Fruit fly (Drosophila melanogaster) whole organism, embryonic: Measurements from ENCODE around the gene Vti1a.

Experiments used
- Asciz ChIP-seq: fragments of 200-800 bp; sonication (Bioruptor generic); optimal IDR thresholded peaks from 2 replicates; lab custom pipeline; 2017; ENCODE audit warnings: missing biosample characterization, mild to moderate bottlenecking, missing genetic modification characterization, missing genetic modification reagents
- Atf3 ChIP-seq: fragments of 200-800 bp; sonication (Bioruptor generic); optimal IDR thresholded peaks from 3 replicates; lab custom pipeline; 2016; ENCODE audit warnings: missing biosample characterization, missing genetic modification characterization
- B-H2 ChIP-seq: fragments of 200-800 bp; sonication (Bioruptor generic); optimal IDR thresholded peaks from 2 replicates; lab custom pipeline; 2018; ENCODE audit warnings: missing biosample characterization, mild to moderate bottlenecking, missing genetic modification characterization
- Blimp-1 ChIP-seq: fragments of 200-800 bp; sonication (Bioruptor generic); optimal IDR thresholded peaks from 3 replicates; lab custom pipeline; 2018; ENCODE audit warnings: missing biosample characterization, missing genetic modification characterization, mild to moderate bottlenecking, moderate library complexity, missing genetic modification reagents
- BtbVII ChIP-seq: fragments of 200-800 bp; sonication (Bioruptor generic); optimal IDR thresholded peaks from 3 replicates; lab custom pipeline; 2017; ENCODE audit warnings: missing biosample characterization, mild to moderate bottlenecking, missing genetic modification characterization
- CG11456 ChIP-seq: fragments of 200-800 bp; sonication (Bioruptor generic); IDR thresholded peaks from 3 replicates; pipeline ENCODE4 v1.3.6; 2022; ENCODE audit warnings: missing biosample characterization, missing genetic modification characterization
- CG11695 ChIP-seq: fragments of 200-800 bp; sonication (Bioruptor generic); IDR thresholded peaks from 3 replicates; pipeline ENCODE4 v1.3.6; 2022; ENCODE audit warnings: missing biosample characterization, missing genetic modification characterization
- CG12391 ChIP-seq: fragments of 200-800 bp; sonication (Bioruptor generic); optimal IDR thresholded peaks from 3 replicates; lab custom pipeline; 2018; ENCODE audit warnings: missing biosample characterization, mild to moderate bottlenecking, missing genetic modification characterization, moderate library complexity
- CG13287 ChIP-seq: fragments of 200-800 bp; sonication (Bioruptor generic); IDR thresholded peaks from 2 replicates; pipeline ENCODE4 v1.3.6; 2022; ENCODE audit warnings: missing biosample characterization, missing genetic modification characterization; ENCODE audit not compliant: partially characterized antibody
- CG15514 ChIP-seq: fragments of 200-800 bp; sonication (Bioruptor generic); optimal IDR thresholded peaks from 3 replicates; lab custom pipeline; 2017; ENCODE audit warnings: missing biosample characterization, missing genetic modification characterization, mild to moderate bottlenecking, moderate library complexity, missing genetic modification reagents
- CG1647 ChIP-seq: fragments of 200-800 bp; sonication (Bioruptor generic); optimal IDR thresholded peaks from 3 replicates; lab custom pipeline; 2016; ENCODE audit warnings: missing biosample characterization, missing genetic modification characterization
- CG16863 ChIP-seq: fragments of 200-800 bp; sonication (Bioruptor generic); optimal IDR thresholded peaks from 3 replicates; lab custom pipeline; 2016; ENCODE audit warnings: missing biosample characterization, missing genetic modification characterization
- CG17829 ChIP-seq: fragments of 200-800 bp; optimal IDR thresholded peaks from 2 replicates; lab custom pipeline; 2019; ENCODE audit warnings: missing biosample characterization, mild to moderate bottlenecking, missing genetic modification characterization, moderate library complexity
- CG18262 ChIP-seq: fragments of 200-800 bp; optimal IDR thresholded peaks from 3 replicates; lab custom pipeline; 2019; ENCODE audit warnings: missing biosample characterization, mild to moderate bottlenecking, missing genetic modification characterization, moderate library complexity
- CG2202 ChIP-seq: fragments of 200-800 bp; sonication (Bioruptor generic); optimal IDR thresholded peaks from 2 replicates; lab custom pipeline; 2018; ENCODE audit warnings: missing biosample characterization, mild to moderate bottlenecking, missing genetic modification characterization
- CG30020 ChIP-seq: fragments of 200-800 bp; optimal IDR thresholded peaks from 2 replicates; lab custom pipeline; 2019; ENCODE audit warnings: missing biosample characterization, mild to moderate bottlenecking, missing genetic modification characterization, moderate library complexity
- CG30431 ChIP-seq: fragments of 200-800 bp; sonication (Bioruptor generic); optimal IDR thresholded peaks from 2 replicates; lab custom pipeline; 2017; ENCODE audit warnings: missing biosample characterization, missing genetic modification characterization
- CG3163 ChIP-seq: fragments of 200-800 bp; sonication (Bioruptor generic); optimal IDR thresholded peaks from 3 replicates; lab custom pipeline; 2016; ENCODE audit warnings: missing biosample characterization, missing genetic modification characterization
- CG32532 ChIP-seq: fragments of 200-800 bp; sonication (Bioruptor generic); IDR thresholded peaks from 2 replicates; pipeline ENCODE4 v1.3.6; 2022; ENCODE audit warnings: missing biosample characterization, missing genetic modification characterization
- CG5245 ChIP-seq: fragments of 200-800 bp; sonication (Bioruptor generic); optimal IDR thresholded peaks from 3 replicates; lab custom pipeline; 2016; ENCODE audit warnings: missing biosample characterization, missing genetic modification characterization
- CG6654 ChIP-seq: fragments of 200-800 bp; sonication (Bioruptor generic); optimal IDR thresholded peaks from 2 replicates; lab custom pipeline; 2017; ENCODE audit warnings: missing biosample characterization, mild to moderate bottlenecking, missing genetic modification characterization
- CG6683 ChIP-seq: fragments of 200-800 bp; sonication (Bioruptor generic); optimal IDR thresholded peaks from 2 replicates; lab custom pipeline; 2017; ENCODE audit warnings: missing biosample characterization, mild to moderate bottlenecking, missing genetic modification characterization, missing genetic modification reagents
- CG7556 ChIP-seq: fragments of 200-800 bp; sonication (Bioruptor generic); optimal IDR thresholded peaks from 2 replicates; lab custom pipeline; 2017; ENCODE audit warnings: missing biosample characterization, mild to moderate bottlenecking, missing genetic modification characterization
- CG8359 ChIP-seq: fragments of 200-800 bp; sonication (Bioruptor generic); optimal IDR thresholded peaks from 2 replicates; lab custom pipeline; 2017; ENCODE audit warnings: missing biosample characterization, mild to moderate bottlenecking, missing genetic modification characterization, borderline replicate concordance
- CG9727 ChIP-seq: fragments of 200-800 bp; sonication (Bioruptor generic); optimal IDR thresholded peaks from 3 replicates; lab custom pipeline; 2017; ENCODE audit warnings: missing biosample characterization, mild to moderate bottlenecking, missing genetic modification characterization
- Chrac-16 ChIP-seq: fragments of 200-800 bp; sonication (Bioruptor generic); optimal IDR thresholded peaks from 3 replicates; lab custom pipeline; 2016; ENCODE audit warnings: missing biosample characterization, missing genetic modification characterization
- Dp ChIP-seq: fragments of 200-800 bp; sonication (Bioruptor generic); optimal IDR thresholded peaks from 2 replicates; lab custom pipeline; 2018; ENCODE audit warnings: missing biosample characterization, mild to moderate bottlenecking, missing genetic modification characterization, moderate library complexity
- Elba2 ChIP-seq: fragments of 200-800 bp; sonication (Bioruptor generic); optimal IDR thresholded peaks from 3 replicates; lab custom pipeline; 2016; ENCODE audit warnings: missing biosample characterization, missing genetic modification characterization
- Fer1 ChIP-seq: fragments of 200-800 bp; sonication (Bioruptor generic); optimal IDR thresholded peaks from 2 replicates; lab custom pipeline; 2017; ENCODE audit warnings: missing biosample characterization, mild to moderate bottlenecking, missing genetic modification characterization
- Hand ChIP-seq: fragments of 200-800 bp; sonication (Bioruptor generic); optimal IDR thresholded peaks from 2 replicates; lab custom pipeline; 2017; ENCODE audit warnings: mild to moderate bottlenecking, missing biosample characterization, missing genetic modification reagents, missing genetic modification characterization
- Hmr ChIP-seq: fragments of 200-800 bp; sonication (Bioruptor generic); optimal IDR thresholded peaks from 3 replicates; lab custom pipeline; 2017; ENCODE audit warnings: mild to moderate bottlenecking, missing biosample characterization, missing genetic modification reagents, missing genetic modification characterization
- PHDP ChIP-seq: fragments of 200-800 bp; sonication (Bioruptor generic); optimal IDR thresholded peaks from 3 replicates; lab custom pipeline; 2018; ENCODE audit warnings: missing biosample characterization, mild to moderate bottlenecking, missing genetic modification characterization, moderate library complexity
- Rfx ChIP-seq: fragments of 200-800 bp; sonication (Bioruptor generic); IDR thresholded peaks from 2 replicates; pipeline ENCODE4 v1.3.6; 2022; ENCODE audit warnings: missing biosample characterization, missing genetic modification characterization
- Trl ChIP-seq, 3 experiments: fragments of >200 bp in 2 of 3; fragments of 200-800 bp in 1 of 3; sonication (Bioruptor generic) in 1 of 3; optimal IDR thresholded peaks; 2 replicates in 1 of 3; 3 replicates in 2 of 3; lab custom pipeline; 2016 to 2017; ENCODE audit warnings: missing biosample characterization in 1 of 3, missing genetic modification characterization in 1 of 3
- ac ChIP-seq: fragments of 200-800 bp; sonication (Bioruptor generic); optimal IDR thresholded peaks from 3 replicates; lab custom pipeline; 2017; ENCODE audit warnings: missing biosample characterization, mild to moderate bottlenecking, missing genetic modification characterization
- bigmax ChIP-seq: fragments of 200-800 bp; sonication (Bioruptor generic); optimal IDR thresholded peaks from 2 replicates; lab custom pipeline; 2018; ENCODE audit warnings: missing biosample characterization, mild to moderate bottlenecking, missing genetic modification characterization
- crc ChIP-seq: fragments of 200-800 bp; sonication (Bioruptor generic); optimal IDR thresholded peaks from 2 replicates; lab custom pipeline; 2016; ENCODE audit warnings: missing biosample characterization, missing genetic modification characterization
- ewg ChIP-seq: fragments of 200-800 bp; sonication (Bioruptor generic); optimal IDR thresholded peaks from 3 replicates; lab custom pipeline; 2017; ENCODE audit warnings: mild to moderate bottlenecking, missing biosample characterization, missing genetic modification reagents, missing genetic modification characterization
- ftz-f1 ChIP-seq: fragments of 200-800 bp; sonication (Bioruptor generic); optimal IDR thresholded peaks from 2 replicates; lab custom pipeline; 2016; ENCODE audit warnings: missing biosample characterization, missing genetic modification characterization
- ken ChIP-seq: fragments of 200-800 bp; sonication (Bioruptor generic); IDR thresholded peaks from 3 replicates; pipeline ENCODE4 v1.3.6; 2022; ENCODE audit warnings: missing biosample characterization, missing genetic modification characterization
- kni ChIP-seq: fragments of 200-800 bp; sonication (Bioruptor generic); optimal IDR thresholded peaks from 3 replicates; lab custom pipeline; 2017; ENCODE audit warnings: mild to moderate bottlenecking, missing biosample characterization, missing genetic modification reagents, missing genetic modification characterization
- nau ChIP-seq: fragments of 200-800 bp; sonication (Bioruptor generic); optimal IDR thresholded peaks from 3 replicates; lab custom pipeline; 2017; ENCODE audit warnings: missing biosample characterization, mild to moderate bottlenecking, missing genetic modification characterization, missing genetic modification reagents
- pzg ChIP-seq: fragments of 200-800 bp; sonication (Bioruptor generic); optimal IDR thresholded peaks from 3 replicates; lab custom pipeline; 2018; ENCODE audit warnings: missing biosample characterization, mild to moderate bottlenecking, missing genetic modification characterization, moderate library complexity
- scrt ChIP-seq: fragments of 200-800 bp; sonication (Bioruptor generic); optimal IDR thresholded peaks from 2 replicates; lab custom pipeline; 2018; ENCODE audit warnings: missing biosample characterization, mild to moderate bottlenecking, missing genetic modification characterization, moderate library complexity
- sd ChIP-seq: fragments of 200-800 bp; sonication (Bioruptor generic); optimal IDR thresholded peaks from 3 replicates; lab custom pipeline; 2018; ENCODE audit warnings: missing biosample characterization, mild to moderate bottlenecking, missing genetic modification characterization, moderate library complexity
- shn ChIP-seq: fragments of 200-800 bp; sonication (Bioruptor generic); optimal IDR thresholded peaks from 3 replicates; lab custom pipeline; 2016; ENCODE audit warnings: missing biosample characterization, missing genetic modification characterization
- tio ChIP-seq: fragments of 200-800 bp; sonication (Bioruptor generic); optimal IDR thresholded peaks from 2 replicates; lab custom pipeline; 2017; ENCODE audit warnings: missing biosample characterization, missing genetic modification characterization, inconsistent platforms
- wdn ChIP-seq: fragments of 200-800 bp; sonication (Bioruptor generic); IDR thresholded peaks from 2 replicates; pipeline ENCODE4 v1.3.6; 2022; ENCODE audit warnings: missing biosample characterization, missing genetic modification characterization
- wek ChIP-seq: fragments of 200-800 bp; sonication (Bioruptor generic); optimal IDR thresholded peaks from 3 replicates; lab custom pipeline; 2018; ENCODE audit warnings: missing biosample characterization, mild to moderate bottlenecking, missing genetic modification characterization, moderate library complexity

The Vti1a gene

dm6 chr3L:690031-690686 lies 2.6 kb downstream of the Vti1a start, which contains the start of the genes CG32483 and RabX6 (continued):
- no peak for TF ChIP-seq CG16863 (GFP tag; lab: Kevin White, UChicago)
- TF ChIP-seq BtbVII (GFP tag; lab: Kevin White, UChicago), result no peak
- no peak for TF ChIP-seq Hand (GFP tag; lab: Kevin White, UChicago)
- TF ChIP-seq kni (GFP tag; lab: Kevin White, UChicago), result no peak
- no peak for TF ChIP-seq Elba2 (GFP tag; lab: Kevin White, UChicago)
- no peak for TF ChIP-seq ftz-f1 (GFP tag; lab: Kevin White, UChicago)
- no peak for TF ChIP-seq CG30431 (GFP tag; lab: Kevin White, UChicago)
- no peak for TF ChIP-seq ken (GFP tag; lab: Robert Waterston, UW)
- TF ChIP-seq Atf3 (GFP tag; lab: Kevin White, UChicago), result no peak
- TF ChIP-seq sd (tag; lab: Kevin White, UChicago), result no peak
- no peak for TF ChIP-seq CG32532
- TF ChIP-seq nau (GFP tag; lab: Kevin White, UChicago), result no peak
- no peak for TF ChIP-seq Blimp-1
- TF ChIP-seq Dp, result peak; percentile 90
- TF ChIP-seq scrt (GFP tag; lab: Kevin White, UChicago), result no peak
- TF ChIP-seq ewg (GFP tag; lab: Kevin White, UChicago), result peak; percentile 8
- TF ChIP-seq CG5245 (GFP tag; lab: Kevin White, UChicago), result no peak
- no peak for TF ChIP-seq B-H2 (GFP tag; lab: Kevin White, UChicago)
- TF ChIP-seq ac, result no peak
- TF ChIP-seq shn (GFP tag; lab: Kevin White, UChicago), result no peak
- TF ChIP-seq wdn (GFP tag; lab: Robert Waterston, UW), result no peak
- peak; percentile 65 for TF ChIP-seq CG13287
- TF ChIP-seq pzg (GFP tag; lab: Kevin White, UChicago), result peak; percentile 54
- no peak for TF ChIP-seq PHDP
- no peak for TF ChIP-seq Asciz (GFP tag; lab: Kevin White, UChicago)
- TF ChIP-seq CG15514 (GFP tag; lab: Kevin White, UChicago), result peak; percentile 97
- TF ChIP-seq crc (GFP tag; lab: Kevin White, UChicago), result no peak
- TF ChIP-seq CG6683 (GFP tag; lab: Kevin White, UChicago), result no peak
- no peak for TF ChIP-seq CG6654 (GFP tag; lab: Kevin White, UChicago)
- no peak for TF ChIP-seq CG11695 (GFP tag; lab: Robert Waterston, UW)
- no peak for TF ChIP-seq Trl (optimal IDR thresholded peaks at IDR 0.05; lab: Kevin White, UChicago)
- no peak for TF ChIP-seq Trl (GFP tag; optimal IDR thresholded peaks at IDR 0.05; lab: Kevin White, UChicago)
- no peak for TF ChIP-seq wek
- no peak for TF ChIP-seq CG17829
- TF ChIP-seq CG3163 (GFP tag; lab: Kevin White, UChicago), result no peak
- no peak for TF ChIP-seq CG9727
- TF ChIP-seq Fer1, result peak; percentile 15
- no peak for TF ChIP-seq Hmr
- TF ChIP-seq Rfx (GFP tag; lab: Robert Waterston, UW), result no peak
- TF ChIP-seq CG18262 (tag; lab: Kevin White, UChicago), result no peak
- no peak for TF ChIP-seq CG12391 (tag; lab: Kevin White, UChicago)
- TF ChIP-seq CG30020, result no peak
- no peak for TF ChIP-seq CG2202 (tag; lab: Kevin White, UChicago)
- TF ChIP-seq CG8359 (GFP tag; lab: Kevin White, UChicago), result no peak
- TF ChIP-seq Chrac-16 (GFP tag; lab: Kevin White, UChicago), result no peak
- no peak for TF ChIP-seq CG7556 (GFP tag; lab: Kevin White, UChicago)
- no peak for TF ChIP-seq bigmax (GFP tag; lab: Kevin White, UChicago)
- TF ChIP-seq CG1647, result no peak
- no peak for TF ChIP-seq CG11456 (GFP tag; lab: Robert Waterston, UW)
- TF ChIP-seq tio (GFP tag; lab: Kevin White, UChicago), result no peak
